Worm (Caenorhabditis elegans): Measurements from ENCODE around the gene C49A9.3.

DNA sequence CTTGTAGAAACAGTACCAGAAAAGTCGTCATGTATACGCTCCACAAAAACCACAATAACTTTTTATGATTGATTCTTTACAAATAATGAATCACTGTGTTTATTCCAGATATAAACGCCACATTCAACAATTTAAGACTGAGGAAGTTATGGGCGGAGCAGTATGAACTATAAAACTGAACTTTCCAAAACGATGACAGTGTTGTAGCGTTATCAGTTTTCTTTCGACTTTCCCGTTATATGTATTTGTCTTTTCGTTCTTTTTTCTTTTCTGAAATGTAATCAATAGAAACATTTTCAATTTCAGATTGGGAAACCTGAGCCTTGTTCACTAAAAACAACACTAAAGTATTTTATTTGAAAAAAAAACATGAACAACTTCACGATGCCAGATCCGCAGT is 4.8 kb upstream of the C49A9.3 start, which contains the start of gene C49A9.9:
- no peak for TF ChIP-seq him-1 (tag; optimal IDR thresholded peaks at IDR 0.05)
- TF ChIP-seq W03F9.2 (tag; optimal IDR thresholded peaks at IDR 0.05): no peak
- no peak for TF ChIP-seq dao-5 (tag; optimal IDR thresholded peaks at IDR 0.05)
